Fruit fly (Drosophila melanogaster): ENCODE data around the gene p38a.
A peak's percentile ranks its signal among the peaks of the same experiment; 100 is the strongest.

The p38a gene

DNA sequence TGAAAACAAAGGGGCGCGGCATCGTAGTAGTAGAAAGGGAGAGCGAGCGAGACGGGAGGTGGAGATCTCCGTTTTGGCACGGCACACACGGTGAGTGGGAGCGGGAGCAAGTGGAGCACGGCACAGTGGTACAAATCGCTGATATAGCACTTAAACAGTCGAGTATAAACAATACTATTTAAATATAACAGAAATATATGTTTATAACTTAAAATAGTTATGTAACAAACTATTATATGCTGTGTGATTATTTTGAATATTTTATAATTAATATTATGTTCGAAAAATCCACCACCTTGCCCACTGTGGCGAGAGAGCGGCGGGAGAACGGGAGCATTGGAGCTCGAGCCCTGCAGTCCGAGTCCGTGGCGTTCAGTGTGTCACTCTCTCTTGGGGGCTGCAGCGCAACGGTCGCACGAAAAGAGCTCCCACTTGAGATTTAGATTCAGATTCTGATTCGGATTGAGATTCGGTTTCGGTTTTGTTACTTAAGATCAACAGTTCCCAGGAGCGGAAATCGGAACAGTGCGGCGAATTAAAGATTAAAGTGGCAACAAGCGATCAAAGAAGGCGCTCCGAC lies 11.0 kb downstream of the p38a start, which contains the start of gene Kal1 (continued):
- TF ChIP-seq Usf (GFP tag; optimal IDR thresholded peaks at IDR 0.05) (peak; percentile 74), repo (GFP tag; optimal IDR thresholded peaks at IDR 0.05) (no peak), Camta (GFP tag; optimal IDR thresholded peaks at IDR 0.05) (peak; percentile 39), amos (GFP tag; IDR thresholded peaks at IDR 0.05; ENCODE audit: partially characterized antibody) (no peak), emc (GFP tag; optimal IDR thresholded peaks at IDR 0.05) (no peak), lab (GFP tag; optimal IDR thresholded peaks at IDR 0.05) (peak; percentile 96), NFAT (GFP tag; IDR thresholded peaks at IDR 0.05) (peak; percentile 44; the same call in 1 of the 2 replicates), CG2129 (GFP tag; IDR thresholded peaks at IDR 0.05; ENCODE audit: partially characterized antibody) (no peak), CG2116 (GFP tag; optimal IDR thresholded peaks at IDR 0.05) (peak; percentile 65), fd64A (GFP tag; optimal IDR thresholded peaks at IDR 0.05) (peak; percentile 90), sug (tag; optimal IDR thresholded peaks at IDR 0.05) (peak; percentile 54), Nf-YC (tag; optimal IDR thresholded peaks at IDR 0.05) (peak; percentile 67), vnd (GFP tag; IDR thresholded peaks at IDR 0.05; ENCODE audit: partially characterized antibody) (peak; percentile 47; the same call in 2 of the 3 replicates), CG14710 (tag; optimal IDR thresholded peaks at IDR 0.05) (peak; percentile 89), C15 (GFP tag; IDR thresholded peaks at IDR 0.05) (peak; percentile 68; the same call in 1 of the 3 replicates), CG7928 (GFP tag; optimal IDR thresholded peaks at IDR 0.05) (peak; percentile 18), CG17385 (GFP tag; optimal IDR thresholded peaks at IDR 0.05) (peak; percentile 90), usp (GFP tag; optimal IDR thresholded peaks at IDR 0.05) (no peak), CG12769 (tag; optimal IDR thresholded peaks at IDR 0.05) (peak; percentile 88), Fer1 (GFP tag; optimal IDR thresholded peaks at IDR 0.05) (peak; percentile 93), CG14050 (GFP tag; IDR thresholded peaks at IDR 0.05) (peak; percentile 91), CG9817 (tag; optimal IDR thresholded peaks at IDR 0.05) (peak; percentile 66), CG32772 (GFP tag; IDR thresholded peaks at IDR 0.05) (peak; percentile 93), mam (GFP tag; optimal IDR thresholded peaks at IDR 0.05) (no peak), CG4854 (GFP tag; optimal IDR thresholded peaks at IDR 0.05) (peak; percentile 9), bab2 (GFP tag; optimal IDR thresholded peaks at IDR 0.05) (peak; percentile 24), BtbVII (GFP tag; optimal IDR thresholded peaks at IDR 0.05) (peak; percentile 90), bcd (GFP tag; optimal IDR thresholded peaks at IDR 0.05) (peak; percentile 90), CG10959 (GFP tag; IDR thresholded peaks at IDR 0.05) (peak; percentile 86), bsh (GFP tag; optimal IDR thresholded peaks at IDR 0.05) (peak; percentile 98), gem (tag; optimal IDR thresholded peaks at IDR 0.05) (peak; percentile 96), her (GFP tag; optimal IDR thresholded peaks at IDR 0.05) (no peak), sr (GFP tag; IDR thresholded peaks at IDR 0.05) (peak; percentile 44; the same call in 1 of the 3 replicates), Ravus (GFP tag; IDR thresholded peaks at IDR 0.05) (peak; percentile 67; the same call in 1 of the 2 replicates), CG16779 (GFP tag; IDR thresholded peaks at IDR 0.05) (no peak), CG1602 (GFP tag; optimal IDR thresholded peaks at IDR 0.05) (peak; percentile 84), bbx (GFP tag; IDR thresholded peaks at IDR 0.05; ENCODE audit: partially characterized antibody) (no peak), Deaf1 (tag; optimal IDR thresholded peaks at IDR 0.05) (peak; percentile 71), tgo (GFP tag; IDR thresholded peaks at IDR 0.05) (peak; percentile 93), CG12071 (GFP tag; optimal IDR thresholded peaks at IDR 0.05) (peak; percentile 81), wor (GFP tag; IDR thresholded peaks at IDR 0.05) (peak; percentile 93), ap (GFP tag; IDR thresholded peaks at IDR 0.05) (peak; percentile 89), hth (optimal IDR thresholded peaks at IDR 0.05) (no peak), CG6689 (GFP tag; IDR thresholded peaks at IDR 0.05) (peak; percentile 91), D (optimal IDR thresholded peaks at IDR 0.05) (no peak), D (GFP tag; optimal IDR thresholded peaks at IDR 0.05) (peak; percentile 97), insv (GFP tag; optimal IDR thresholded peaks at IDR 0.05) (peak in 1 of 2 experiments; percentile 7), CG1792 (GFP tag; optimal IDR thresholded peaks at IDR 0.05) (no peak), CG12391 (tag; optimal IDR thresholded peaks at IDR 0.05) (peak; percentile 94), CG2199 (GFP tag; IDR thresholded peaks at IDR 0.05) (peak; percentile 85; the same call in 2 of the 3 replicates)
